Fruit fly (Drosophila melanogaster): ENCODE data around the gene Ndf.

Ndf gene

DNA sequence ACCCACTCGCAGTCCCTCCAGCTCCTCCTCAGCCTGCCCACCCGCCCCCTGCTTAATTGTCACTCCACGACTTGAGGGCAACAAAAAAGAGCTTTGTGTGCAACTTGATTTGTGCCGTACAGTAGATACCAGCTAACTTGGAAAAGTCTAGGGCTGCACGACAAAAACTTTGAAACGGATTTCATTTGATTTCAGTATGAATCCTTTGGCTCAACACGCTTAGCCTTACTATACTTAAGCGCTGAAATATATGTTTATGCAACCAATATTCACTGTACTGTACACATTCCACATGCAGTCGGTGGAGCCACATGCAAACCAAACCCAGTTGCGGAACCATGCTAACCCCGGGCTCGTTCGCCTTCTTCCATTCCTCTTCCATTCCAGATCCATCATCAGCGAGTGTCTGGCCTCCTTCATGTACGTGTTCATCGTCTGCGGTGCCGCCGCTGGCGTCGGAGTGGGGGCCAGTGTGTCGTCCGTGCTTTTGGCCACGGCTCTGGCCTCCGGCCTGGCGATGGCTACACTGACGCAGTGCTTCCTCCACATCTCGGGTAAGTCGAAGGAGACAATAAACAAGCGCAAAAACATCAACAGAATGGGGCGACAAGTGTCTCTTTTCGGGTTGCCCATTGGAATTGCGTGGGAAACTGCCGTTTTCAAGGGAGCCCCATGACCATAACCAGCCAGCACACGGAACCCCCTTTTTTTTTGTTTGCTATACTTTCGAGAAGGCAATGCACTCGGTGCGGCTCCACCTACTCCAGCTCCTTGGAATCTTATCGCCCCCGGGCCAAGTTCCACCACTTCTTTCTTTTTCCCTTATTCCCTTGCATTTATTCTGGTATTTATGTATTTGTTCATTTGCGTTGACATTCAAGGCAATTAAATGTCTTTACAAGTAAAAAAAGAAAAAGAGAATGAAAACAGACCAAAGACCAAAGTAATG is 17.0 kb upstream of the Ndf start (continued):
- peak; percentile 62 for TF ChIP-seq row (GFP tag; IDR thresholded peaks at IDR 0.05)
- peak; percentile 21 for TF ChIP-seq Abd-B (GFP tag; optimal IDR thresholded peaks at IDR 0.05)
- TF ChIP-seq tap (tag; optimal IDR thresholded peaks at IDR 0.05) = peak; percentile 58
- 0 out of 3 replicates have a peak, but pooled peaks have one; percentile 33 for TF ChIP-seq sr (GFP tag; IDR thresholded peaks at IDR 0.05)
- peak; percentile 18 for TF ChIP-seq btn (GFP tag; optimal IDR thresholded peaks at IDR 0.05)
- peak; percentile 20 to 56 for TF ChIP-seq dpn (GFP tag; optimal IDR thresholded peaks at IDR 0.05)
- TF ChIP-seq Gug (GFP tag; IDR thresholded peaks at IDR 0.05) = peak; percentile 61; the same call in 3 of the 4 replicates
- no peak for TF ChIP-seq ham (GFP tag; IDR thresholded peaks at IDR 0.05)
- peak; percentile 78 for TF ChIP-seq Ptx1 (GFP tag; IDR thresholded peaks at IDR 0.05)
- TF ChIP-seq CkIIα-i1 (GFP tag; IDR thresholded peaks at IDR 0.05) = no peak
- no peak for TF ChIP-seq usp (GFP tag; optimal IDR thresholded peaks at IDR 0.05)
- no peak for TF ChIP-seq Opbp (GFP tag; IDR thresholded peaks at IDR 0.05; ENCODE audit: partially characterized antibody)
- no peak for TF ChIP-seq seq (GFP tag; IDR thresholded peaks at IDR 0.05)
- peak; percentile 63 for TF ChIP-seq gem (tag; optimal IDR thresholded peaks at IDR 0.05)
- TF ChIP-seq Lim3 (GFP tag; IDR thresholded peaks at IDR 0.05) = no peak
- TF ChIP-seq CG10209 (GFP tag; optimal IDR thresholded peaks at IDR 0.05) = peak; percentile 12
- peak; percentile 65 for TF ChIP-seq jing (GFP tag; optimal IDR thresholded peaks at IDR 0.05)
- peak; percentile 39 for TF ChIP-seq fd64A (GFP tag; optimal IDR thresholded peaks at IDR 0.05)
- TF ChIP-seq HLH54F (GFP tag; optimal IDR thresholded peaks at IDR 0.05) = no peak
- peak; percentile 72 for TF ChIP-seq CG17359 (tag; optimal IDR thresholded peaks at IDR 0.05)
- peak; percentile 94 for TF ChIP-seq sens (GFP tag)
- TF ChIP-seq CG17385 (GFP tag; optimal IDR thresholded peaks at IDR 0.05) = peak; percentile 28
- TF ChIP-seq bsh (GFP tag; optimal IDR thresholded peaks at IDR 0.05) = peak; percentile 79 to 83
- TF ChIP-seq CG6813 (GFP tag; optimal IDR thresholded peaks at IDR 0.05) = peak; percentile 55
- TF ChIP-seq Bteb2 (GFP tag; optimal IDR thresholded peaks at IDR 0.05) = no peak
- no peak for TF ChIP-seq kah (GFP tag; optimal IDR thresholded peaks at IDR 0.05)
- TF ChIP-seq Mes4 (GFP tag; optimal IDR thresholded peaks at IDR 0.05) = peak; percentile 20
- no peak for TF ChIP-seq gcm (GFP tag; optimal IDR thresholded peaks at IDR 0.05)
- no peak for TF ChIP-seq lov (optimal IDR thresholded peaks at IDR 0.05)
- TF ChIP-seq lov (GFP tag; IDR thresholded peaks at IDR 0.05) = 0 out of 3 replicates have a peak, but pooled peaks have one; percentile 60
- peak; percentile 84 for TF ChIP-seq grau (tag; optimal IDR thresholded peaks at IDR 0.05)
- TF ChIP-seq disco-r (GFP tag; optimal IDR thresholded peaks at IDR 0.05) = no peak
- no peak; the same call in 1 of the 2 replicates for TF ChIP-seq gt (GFP tag; IDR thresholded peaks at IDR 0.05)
- peak; percentile 63 for TF ChIP-seq Oli (tag; optimal IDR thresholded peaks at IDR 0.05)
- peak; percentile 17; the same call in 1 of the 2 replicates for TF ChIP-seq sob (GFP tag; IDR thresholded peaks at IDR 0.05)
- peak; percentile 29 for TF ChIP-seq CG9727 (GFP tag; optimal IDR thresholded peaks at IDR 0.05)
- peak; percentile 34 for TF ChIP-seq CG7556 (GFP tag; optimal IDR thresholded peaks at IDR 0.05)
- TF ChIP-seq CG18619 (GFP tag; optimal IDR thresholded peaks at IDR 0.05) = no peak
- TF ChIP-seq dmrt99B (tag; optimal IDR thresholded peaks at IDR 0.05) = peak; percentile 71
- TF ChIP-seq CG34422 (GFP tag; IDR thresholded peaks at IDR 0.05) = peak; percentile 59; the same call in 2 of the 3 replicates
- TF ChIP-seq CG43689 (GFP tag; IDR thresholded peaks at IDR 0.05) = 0 out of 2 replicates have a peak, but pooled peaks have one; percentile 4
- peak; percentile 72 for TF ChIP-seq fd96Cb (tag; optimal IDR thresholded peaks at IDR 0.05)
- TF ChIP-seq org-1 (GFP tag; optimal IDR thresholded peaks at IDR 0.05) = peak; percentile 37
- TF ChIP-seq pan (optimal IDR thresholded peaks at IDR 0.05) = no peak
- peak in 1 of 2 experiments; percentile 69 for TF ChIP-seq pan (GFP tag; optimal IDR thresholded peaks at IDR 0.05 in 1 of 2, IDR thresholded peaks at IDR 0.05 in 1 of 2)
- no peak for TF ChIP-seq CG16813 (GFP tag; IDR thresholded peaks at IDR 0.05; ENCODE audit: partially characterized antibody)
- no peak for TF ChIP-seq CG8765 (GFP tag; IDR thresholded peaks at IDR 0.05)
- peak; percentile 50 for TF ChIP-seq unpg (GFP tag; optimal IDR thresholded peaks at IDR 0.05)
- TF ChIP-seq Six4 (GFP tag; optimal IDR thresholded peaks at IDR 0.05) = peak; percentile 60
